Worm (Caenorhabditis elegans) whole organism, young adult: ENCODE measurements around the gene arrd-8.

Experiments used
- B0035.1 ChIP-seq: sonication (generic microtip); optimal IDR thresholded peaks from 2 replicates; lab custom pipeline; 2016; ENCODE audit warnings: missing genetic modification characterization, mild to moderate bottlenecking, missing compliant biosample characterization, missing genotype, missing genetic modification reagents
- B0261.1 ChIP-seq: sonication (generic microtip); optimal IDR thresholded peaks from 2 replicates; lab custom pipeline; 2016; ENCODE audit warnings: mild to moderate bottlenecking, missing genetic modification characterization, moderate library complexity, missing compliant biosample characterization
- B0336.3 ChIP-seq: fragments of 200-800 bp; sonication (Bioruptor generic); IDR thresholded peaks from 2 replicates; pipeline ENCODE4 v1.3.6; 2022; ENCODE audit warnings: missing genetic modification characterization, missing compliant biosample characterization
- C06A6.2 ChIP-seq: fragments of 200-800 bp; sonication (Bioruptor generic); conservative IDR thresholded peaks from 2 replicates; pipeline ENCODE4 v1.3.6; 2022; ENCODE audit warnings: missing genetic modification characterization, missing compliant biosample characterization
- F39B2.1 ChIP-seq: fragments of 200-800 bp; sonication (Bioruptor generic); IDR thresholded peaks from 2 replicates; pipeline ENCODE4 v1.3.6; 2022; ENCODE audit warnings: missing genetic modification reagents, missing genetic modification characterization, missing compliant biosample characterization
- F49E8.2 ChIP-seq: sonication (generic microtip); optimal IDR thresholded peaks from 3 replicates; lab custom pipeline; 2017; ENCODE audit warnings: missing genetic modification characterization, mild to moderate bottlenecking, missing compliant biosample characterization, antibody characterized with exemption, moderate library complexity; ENCODE audit not compliant: insufficient read depth
- Y53G8AR.9 ChIP-seq: fragments of 200-800 bp; sonication (Bioruptor generic); conservative IDR thresholded peaks from 2 replicates; pipeline ENCODE4 v1.3.6; 2022; ENCODE audit warnings: missing genetic modification reagents, missing genetic modification characterization, missing compliant biosample characterization
- Y56A3A.18 ChIP-seq: fragments of 200-800 bp; sonication (Bioruptor generic); IDR thresholded peaks from 2 replicates; pipeline ENCODE4 v1.3.6; 2022; ENCODE audit warnings: missing genetic modification reagents, missing genetic modification characterization, missing compliant biosample characterization
- ama-1 ChIP-seq, 3 experiments: fragments of 150-350 bp in 1 of 3; sonication (generic microtip) in 2 of 3; optimal IDR thresholded peaks; 2 replicates each; lab custom pipeline; 2014 to 2018; ENCODE audit warnings: missing biosample characterization in 2 of 3, missing genetic modification characterization in 2 of 3, missing genetic modification reagents in 2 of 3
- attf-6 ChIP-seq: fragments of 200-800 bp; sonication (Bioruptor generic); IDR thresholded peaks from 2 replicates; pipeline ENCODE4 v1.3.6; 2022; ENCODE audit warnings: missing genetic modification reagents, missing genetic modification characterization, missing compliant biosample characterization
- bed-1 ChIP-seq: fragments of 200-800 bp; sonication (Bioruptor generic); IDR thresholded peaks from 2 replicates; pipeline ENCODE4 v1.3.6; 2022; ENCODE audit warnings: missing genetic modification reagents, missing genetic modification characterization, missing compliant biosample characterization
- cebp-1 ChIP-seq, 2 experiments: fragments of 200-800 bp in 1 of 2; sonication (Bioruptor generic) in 1 of 2; sonication (generic microtip) in 1 of 2; IDR thresholded peaks in 1 of 2; optimal IDR thresholded peaks in 1 of 2; 2 replicates each; pipeline versions ENCODE4 v1.3.6 to Lab custom; 2017 to 2022; ENCODE audit warnings: missing compliant biosample characterization in 2 of 2, missing genetic modification characterization in 2 of 2, mild to moderate bottlenecking in 1 of 2, missing genetic modification reagents in 1 of 2, moderate library complexity in 1 of 2
- cebp-2 ChIP-seq: fragments of 200-800 bp; sonication (Bioruptor generic); IDR thresholded peaks from 2 replicates; pipeline ENCODE4 v1.3.6; 2022; ENCODE audit warnings: missing genetic modification characterization, missing compliant biosample characterization
- ceh-100 ChIP-seq: fragments of 200-800 bp; sonication (Bioruptor generic); IDR thresholded peaks from 2 replicates; pipeline ENCODE4 v1.3.6; 2022; ENCODE audit warnings: missing genetic modification reagents, missing genetic modification characterization, missing compliant biosample characterization
- ceh-58 ChIP-seq: fragments of 200-800 bp; sonication (Bioruptor generic); IDR thresholded peaks from 2 replicates; pipeline ENCODE4 v1.3.6; 2022; ENCODE audit warnings: missing genetic modification characterization, missing compliant biosample characterization
- chd-7 ChIP-seq: sonication (generic microtip); optimal IDR thresholded peaks from 2 replicates; lab custom pipeline; 2016; ENCODE audit warnings: mild to moderate bottlenecking, missing genetic modification characterization, moderate library complexity, missing compliant biosample characterization
- efl-1 ChIP-seq: fragments of 150-350 bp; optimal IDR thresholded peaks from 2 replicates; lab custom pipeline; 2014; ENCODE audit warnings: missing biosample characterization, missing genetic modification reagents, missing genetic modification characterization
- hsf-1 ChIP-seq: fragments of 200-800 bp; sonication (Bioruptor generic); IDR thresholded peaks from 2 replicates; pipeline ENCODE4 v1.3.6; 2022; ENCODE audit warnings: missing genetic modification reagents, missing genetic modification characterization, missing compliant biosample characterization
- let-526 ChIP-seq: fragments of 200-800 bp; sonication (Bioruptor generic); IDR thresholded peaks from 2 replicates; pipeline ENCODE4 v1.3.6; 2022; ENCODE audit warnings: missing genetic modification reagents, missing genetic modification characterization, missing compliant biosample characterization
- lin-26 ChIP-seq: fragments of 200-800 bp; sonication (Bioruptor generic); IDR thresholded peaks from 2 replicates; pipeline ENCODE4 v1.3.6; 2022; ENCODE audit warnings: missing genetic modification reagents, missing genetic modification characterization, missing compliant biosample characterization
- madf-10 ChIP-seq: sonication (generic microtip); optimal IDR thresholded peaks from 2 replicates; lab custom pipeline; 2016; ENCODE audit warnings: mild to moderate bottlenecking, missing genetic modification characterization, missing compliant biosample characterization
- madf-8 ChIP-seq: fragments of 200-800 bp; sonication (Bioruptor generic); conservative IDR thresholded peaks from 2 replicates; pipeline ENCODE4 v1.3.6; 2022; ENCODE audit warnings: missing genetic modification reagents, missing genetic modification characterization, missing compliant biosample characterization
- nfyb-1 ChIP-seq: fragments of 200-800 bp; sonication (Bioruptor generic); IDR thresholded peaks from 2 replicates; pipeline ENCODE4 v1.3.6; 2022; ENCODE audit warnings: missing genetic modification reagents, missing genetic modification characterization, missing compliant biosample characterization
- nhr-179 ChIP-seq: sonication (generic microtip); optimal IDR thresholded peaks from 2 replicates; lab custom pipeline; 2016; ENCODE audit warnings: mild to moderate bottlenecking, missing genetic modification characterization, missing compliant biosample characterization
- repo-1 ChIP-seq: sonication (generic microtip); optimal IDR thresholded peaks from 2 replicates; lab custom pipeline; 2017; ENCODE audit warnings: mild to moderate bottlenecking, missing genetic modification characterization, missing compliant biosample characterization
- rpc-1 ChIP-seq, 2 experiments: fragments of 150-350 bp in 1 of 2; sonication (generic microtip) in 1 of 2; optimal IDR thresholded peaks; 2 replicates each; lab custom pipeline; 2014 to 2018; ENCODE audit warnings: missing biosample characterization in 1 of 2, missing genetic modification characterization in 1 of 2, missing genetic modification reagents in 1 of 2, missing genotype in 1 of 2
- somi-1 ChIP-seq: fragments of 200-800 bp; sonication (Bioruptor generic); optimal IDR thresholded peaks from 2 replicates; lab custom pipeline; 2018; ENCODE audit warnings: mild to moderate bottlenecking, missing genetic modification characterization, missing compliant biosample characterization
- tlf-1 ChIP-seq: fragments of 200-800 bp; sonication (Bioruptor generic); optimal IDR thresholded peaks from 2 replicates; lab custom pipeline; 2018; ENCODE audit warnings: mild to moderate bottlenecking, missing genetic modification characterization, missing compliant biosample characterization
- unc-62 ChIP-seq: fragments of 150-350 bp; optimal IDR thresholded peaks from 2 replicates; lab custom pipeline; 2014; ENCODE audit warnings: missing biosample characterization, missing genetic modification reagents, missing genetic modification characterization
- zfh-2 ChIP-seq: fragments of 200-800 bp; sonication (Bioruptor generic); conservative IDR thresholded peaks from 2 replicates; pipeline ENCODE4 v1.3.6; 2022; ENCODE audit warnings: missing genetic modification reagents, missing genetic modification characterization, missing compliant biosample characterization
- ztf-18 ChIP-seq: sonication (generic microtip); optimal IDR thresholded peaks from 2 replicates; lab custom pipeline; 2016; ENCODE audit warnings: missing genotype, mild to moderate bottlenecking, missing genetic modification characterization, missing compliant biosample characterization
- ztf-25 ChIP-seq: fragments of 200-800 bp; sonication (Bioruptor generic); IDR thresholded peaks from 2 replicates; pipeline ENCODE4 v1.3.6; 2022; ENCODE audit warnings: missing genetic modification reagents, missing genetic modification characterization, missing compliant biosample characterization
- ztf-26 ChIP-seq: sonication (generic microtip); optimal IDR thresholded peaks from 2 replicates; lab custom pipeline; 2017; ENCODE audit warnings: missing genetic modification characterization, missing compliant biosample characterization
- ztf-3 ChIP-seq: fragments of 200-800 bp; sonication (Bioruptor generic); optimal IDR thresholded peaks from 2 replicates; lab custom pipeline; 2018; ENCODE audit warnings: mild to moderate bottlenecking, missing genetic modification characterization, missing compliant biosample characterization

arrd-8 gene

DNA sequence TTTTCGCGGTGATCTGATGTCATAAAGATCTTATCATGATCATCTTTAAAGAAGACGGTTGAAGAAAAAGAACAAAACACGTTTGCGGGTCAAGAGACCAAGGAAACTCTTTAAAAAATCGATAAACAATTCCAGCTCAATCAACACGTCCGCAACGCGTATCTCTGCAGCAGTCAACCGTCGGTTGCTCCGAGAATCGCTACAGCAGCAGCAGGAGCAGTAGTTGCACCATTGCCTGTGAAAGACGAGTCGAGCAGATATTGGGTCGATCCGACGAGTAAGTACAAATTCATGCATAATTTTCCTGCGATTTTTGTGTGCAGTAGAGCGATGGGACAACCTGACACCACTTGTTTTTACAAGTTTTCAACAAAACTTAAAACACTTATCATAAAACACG is 10.3 kb upstream of the arrd-8 start:
- no peak for TF ChIP-seq Y56A3A.18
- TF ChIP-seq let-526 (GFP tag; lab: Robert Waterston, UW): 0 out of 2 replicates have a peak, but pooled peaks have one; percentile 5
- 0 out of 2 replicates have a peak, but pooled peaks have one; percentile 13 for TF ChIP-seq zfh-2 (GFP tag; lab: Robert Waterston, UW)
- TF ChIP-seq hsf-1 (GFP tag; lab: Robert Waterston, UW): 0 out of 2 replicates have a peak, but pooled peaks have one; percentile 15
- no peak for TF ChIP-seq repo-1 (tag; lab: Kevin White, UChicago)
- no peak for TF ChIP-seq somi-1 (GFP tag; lab: Kevin White, UChicago)
- TF ChIP-seq nhr-179 (tag; lab: Kevin White, UChicago): no peak
- no peak for TF ChIP-seq rpc-1 (optimal IDR thresholded peaks at IDR 0.05; lab: Kevin White, UChicago)
- no peak for TF ChIP-seq rpc-1 (tag; optimal IDR thresholded peaks at IDR 0.05; lab: Kevin White, UChicago)
- no peak for TF ChIP-seq bed-1 (GFP tag; lab: Robert Waterston, UW)
- TF ChIP-seq F49E8.2 (tag; lab: Kevin White, UChicago): no peak
- TF ChIP-seq B0261.1: no peak
- peak; percentile 65 for TF ChIP-seq ztf-26 (tag; lab: Kevin White, UChicago)
- no peak for TF ChIP-seq unc-62 (GFP tag; lab: Kevin White, UChicago)
- TF ChIP-seq ztf-18: no peak
- TF ChIP-seq cebp-1 (GFP tag; IDR thresholded peaks at IDR 0.05; lab: Robert Waterston, UW): no peak
- peak; percentile 14 for TF ChIP-seq cebp-1 (tag; optimal IDR thresholded peaks at IDR 0.05; lab: Kevin White, UChicago)
- no peak for TF ChIP-seq ztf-3
- TF ChIP-seq Y53G8AR.9: 0 out of 2 replicates have a peak, but pooled peaks have one; percentile 8
- TF ChIP-seq madf-8 (GFP tag; lab: Robert Waterston, UW): no peak
- TF ChIP-seq B0336.3: peak; percentile 53; the same call in 1 of the 2 replicates
- TF ChIP-seq ztf-25: 0 out of 2 replicates have a peak, but pooled peaks have one; percentile 20
- TF ChIP-seq chd-7 (tag; lab: Kevin White, UChicago): peak; percentile 36
- no peak for TF ChIP-seq efl-1 (GFP tag; lab: Kevin White, UChicago)
- TF ChIP-seq F39B2.1 (GFP tag; lab: Robert Waterston, UW): no peak

DNA sequence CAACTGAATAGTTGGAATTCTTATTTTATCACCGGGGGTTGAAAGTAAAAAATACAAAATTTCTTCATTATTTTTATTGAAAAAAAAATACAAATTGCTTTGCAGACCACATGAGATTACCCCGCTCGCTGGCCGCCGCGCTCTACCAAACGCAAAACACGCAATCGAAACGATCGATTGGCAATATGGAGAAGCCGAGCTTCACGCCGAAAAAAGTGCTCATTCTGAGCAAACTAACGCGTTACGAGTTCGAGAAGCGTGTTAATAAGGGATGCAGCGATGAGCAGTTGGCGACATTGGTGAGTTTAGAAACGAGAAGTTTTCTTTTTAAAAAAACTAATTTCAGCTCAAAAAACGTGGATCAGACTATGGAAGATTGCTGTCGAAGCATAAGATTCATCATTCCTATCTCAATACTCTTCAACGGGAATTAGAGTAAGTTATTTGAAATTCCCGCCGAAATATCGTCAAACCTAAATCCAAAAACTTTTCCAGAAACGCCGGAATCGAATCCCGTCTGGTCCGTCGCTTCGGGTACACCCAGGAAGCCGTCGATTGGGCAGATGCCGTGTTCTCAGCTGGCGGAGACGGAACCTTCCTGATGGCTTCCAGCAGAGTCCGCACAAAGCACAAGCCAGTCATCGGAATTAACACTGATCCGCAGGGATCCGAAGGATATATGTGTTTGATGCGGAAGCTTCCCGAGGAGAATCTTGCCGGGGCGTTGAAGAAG is 9.3 kb upstream of the arrd-8 start:
- no peak for TF ChIP-seq ceh-100
- TF ChIP-seq repo-1 (tag; lab: Kevin White, UChicago): peak; percentile 39
- no peak for TF ChIP-seq C06A6.2
- TF ChIP-seq attf-6 (GFP tag; lab: Robert Waterston, UW): no peak
- no peak for TF ChIP-seq ceh-58 (GFP tag; lab: Robert Waterston, UW)
- TF ChIP-seq zfh-2 (GFP tag; lab: Robert Waterston, UW): peak; percentile 67
- no peak for TF ChIP-seq madf-10 (tag; lab: Kevin White, UChicago)
- TF ChIP-seq somi-1 (GFP tag; lab: Kevin White, UChicago): peak; percentile 3
- TF ChIP-seq B0035.1 (tag; lab: Kevin White, UChicago): no peak
- TF ChIP-seq bed-1 (GFP tag; lab: Robert Waterston, UW): 0 out of 2 replicates have a peak, but pooled peaks have one; percentile 36
- TF ChIP-seq tlf-1 (GFP tag; lab: Kevin White, UChicago): peak; percentile 1
- 0 out of 2 replicates have a peak, but pooled peaks have one; percentile 24 for TF ChIP-seq lin-26 (GFP tag; lab: Robert Waterston, UW)
- TF ChIP-seq Y53G8AR.9: 0 out of 2 replicates have a peak, but pooled peaks have one; percentile 8
- peak; percentile 50 for TF ChIP-seq ama-1 (optimal IDR thresholded peaks at IDR 0.05; lab: Kevin White, UChicago)
- no peak for TF ChIP-seq ama-1 (GFP tag; optimal IDR thresholded peaks at IDR 0.05; lab: Kevin White, UChicago)
- TF ChIP-seq nfyb-1 (GFP tag; lab: Robert Waterston, UW): peak; percentile 56; the same call in 1 of the 2 replicates
- no peak for TF ChIP-seq cebp-2 (GFP tag; lab: Robert Waterston, UW)
- peak; percentile 46; the same call in 1 of the 2 replicates for TF ChIP-seq B0336.3
